In genomic region chrX:14621464-14621863, dm6 we compare ENCODE assay signal across 3 fruit fly cellular contexts.
TF ChIP-seq lines count a peak whose summit lies in the region.

No protein-coding gene starts in this region.

- TF ChIP-seq CTCF in whole organism, embryonic (GFP tag; optimal IDR thresholded peaks at IDR 0.05; lab: Kevin White, UChicago), result no peak

TF ChIP-seq in whole organism, embryonic, 481 proteins besides CTCF, POLR2A, EP300 and RAD21 (continues in another document):
- no peak for TF ChIP-seq tll (GFP tag; optimal IDR thresholded peaks at IDR 0.05; lab: Kevin White, UChicago)
- TF ChIP-seq Atf6 (GFP tag; IDR thresholded peaks at IDR 0.05; lab: Robert Waterston, UW), result no peak
- no peak for TF ChIP-seq MTF-1 (GFP tag; optimal IDR thresholded peaks at IDR 0.05; lab: Kevin White, UChicago; ENCODE audit: borderline replicate concordance)
- TF ChIP-seq NfI (GFP tag; optimal IDR thresholded peaks at IDR 0.05; lab: Kevin White, UChicago), result no peak
- TF ChIP-seq Poxn (GFP tag; IDR thresholded peaks at IDR 0.05; lab: Robert Waterston, UW), result no peak
- no peak for TF ChIP-seq dimm (GFP tag; IDR thresholded peaks at IDR 0.05; lab: Robert Waterston, UW)
- TF ChIP-seq Nf-YC (tag; optimal IDR thresholded peaks at IDR 0.05; lab: Kevin White, UChicago), result no peak
- TF ChIP-seq CrebB (tag; optimal IDR thresholded peaks at IDR 0.05; lab: Kevin White, UChicago), result no peak
- TF ChIP-seq Nf-YB (GFP tag; optimal IDR thresholded peaks at IDR 0.05; lab: Kevin White, UChicago), result no peak
- TF ChIP-seq otp (GFP tag; IDR thresholded peaks at IDR 0.05; lab: Robert Waterston, UW), result 0 out of 3 replicates have a peak, but pooled peaks have one; percentile 18
- peak in 1 of 2 experiments; percentile 31 for TF ChIP-seq bsh (GFP tag; optimal IDR thresholded peaks at IDR 0.05; lab: Kevin White, UChicago)
- TF ChIP-seq ara (GFP tag; IDR thresholded peaks at IDR 0.05; lab: Robert Waterston, UW), result 0 out of 2 replicates have a peak, but pooled peaks have one; percentile 9
- no peak for TF ChIP-seq ro (GFP tag; IDR thresholded peaks at IDR 0.05; lab: Robert Waterston, UW)
- TF ChIP-seq fru (optimal IDR thresholded peaks at IDR 0.05; lab: Kevin White, UChicago), result no peak
- no peak for TF ChIP-seq esg (GFP tag; conservative IDR thresholded peaks at IDR 0.05; lab: Robert Waterston, UW)
- no peak for TF ChIP-seq jigr1 (GFP tag; IDR thresholded peaks at IDR 0.05; lab: Robert Waterston, UW)
- no peak for TF ChIP-seq CG7963 (GFP tag; IDR thresholded peaks at IDR 0.05; lab: Robert Waterston, UW; ENCODE audit: partially characterized antibody)
- no peak for TF ChIP-seq lbe (GFP tag; optimal IDR thresholded peaks at IDR 0.05; lab: Kevin White, UChicago)
- TF ChIP-seq D19A (tag; optimal IDR thresholded peaks at IDR 0.05; lab: Kevin White, UChicago), result no peak
- TF ChIP-seq Dip2 (GFP tag; IDR thresholded peaks at IDR 0.05; lab: Robert Waterston, UW), result no peak
- TF ChIP-seq Hmx (GFP tag; optimal IDR thresholded peaks at IDR 0.05; lab: Kevin White, UChicago), result no peak
- TF ChIP-seq CG15011 (GFP tag; optimal IDR thresholded peaks at IDR 0.05; lab: Kevin White, UChicago), result no peak
- no peak for TF ChIP-seq CG10462 (GFP tag; optimal IDR thresholded peaks at IDR 0.05; lab: Kevin White, UChicago)
- TF ChIP-seq CG10565 (GFP tag; optimal IDR thresholded peaks at IDR 0.05; lab: Kevin White, UChicago), result no peak
- TF ChIP-seq shn (GFP tag; optimal IDR thresholded peaks at IDR 0.05; lab: Kevin White, UChicago), result no peak
- TF ChIP-seq zfh1 (GFP tag; IDR thresholded peaks at IDR 0.05; lab: Robert Waterston, UW), result no peak
- no peak for TF ChIP-seq Lpt (GFP tag; optimal IDR thresholded peaks at IDR 0.05; lab: Kevin White, UChicago)
- TF ChIP-seq CG12299 (tag; optimal IDR thresholded peaks at IDR 0.05; lab: Kevin White, UChicago), result no peak
- no peak for TF ChIP-seq CG9797 (GFP tag; optimal IDR thresholded peaks at IDR 0.05; lab: Kevin White, UChicago)
- no peak for TF ChIP-seq CG10431 (GFP tag; optimal IDR thresholded peaks at IDR 0.05; lab: Kevin White, UChicago)
- no peak for TF ChIP-seq sob (GFP tag; IDR thresholded peaks at IDR 0.05; lab: Robert Waterston, UW)
- peak; percentile 64 for TF ChIP-seq Ets65A (GFP tag; lab: Kevin White, UChicago)

TF ChIP-seq in whole organism, prepupa, 60 proteins besides CTCF, POLR2A, EP300 and RAD21:
- TF ChIP-seq CG32006 (GFP tag; optimal IDR thresholded peaks at IDR 0.05; lab: Kevin White, UChicago), result peak; percentile 23
- TF ChIP-seq Eip78C (GFP tag; lab: Kevin White, UChicago), result peak; percentile 58
- peak; percentile 2 for TF ChIP-seq Hr4 (GFP tag; optimal IDR thresholded peaks at IDR 0.05; lab: Kevin White, UChicago)
- peak; percentile 20; the same call in 1 of the 3 replicates for TF ChIP-seq eg (GFP tag; IDR thresholded peaks at IDR 0.05; lab: Robert Waterston, UW)
- TF ChIP-seq CG3919 (GFP tag; optimal IDR thresholded peaks at IDR 0.05; lab: Kevin White, UChicago), result peak; percentile 9
- peak; percentile 12 for TF ChIP-seq Sox14 (GFP tag; optimal IDR thresholded peaks at IDR 0.05; lab: Kevin White, UChicago)
- no peak for TF ChIP-seq vri (GFP tag; optimal IDR thresholded peaks at IDR 0.05; lab: Kevin White, UChicago)
- no peak for TF ChIP-seq CG6808 (GFP tag; optimal IDR thresholded peaks at IDR 0.05; lab: Kevin White, UChicago)
- TF ChIP-seq pdm3 (GFP tag; optimal IDR thresholded peaks at IDR 0.05; lab: Kevin White, UChicago), result peak; percentile 9
- TF ChIP-seq CG6163 (GFP tag; IDR thresholded peaks at IDR 0.05; lab: Robert Waterston, UW), result 0 out of 3 replicates have a peak, but pooled peaks have one; percentile 11
- TF ChIP-seq CG10669 (GFP tag; optimal IDR thresholded peaks at IDR 0.05; lab: Kevin White, UChicago), result peak; percentile 1
- peak; percentile 37; the same call in 1 of the 3 replicates for TF ChIP-seq CG8119 (GFP tag; IDR thresholded peaks at IDR 0.05; lab: Robert Waterston, UW)
- TF ChIP-seq acj6 (GFP tag; optimal IDR thresholded peaks at IDR 0.05; lab: Kevin White, UChicago), result peak; percentile 4
- TF ChIP-seq dsx (GFP tag; optimal IDR thresholded peaks at IDR 0.05; lab: Kevin White, UChicago; ENCODE audit: poor library complexity, severe bottlenecking), result no peak

TF ChIP-seq in whole organism, pupa, 21 proteins besides CTCF, POLR2A, EP300 and RAD21:
- TF ChIP-seq CG15710 (tag; optimal IDR thresholded peaks at IDR 0.05; lab: Kevin White, UChicago) (no peak), CG17806 (tag; optimal IDR thresholded peaks at IDR 0.05; lab: Kevin White, UChicago) (peak; percentile 0), CG32121 (GFP tag; IDR thresholded peaks at IDR 0.05; lab: Robert Waterston, UW) (no peak), CG8301 (tag; optimal IDR thresholded peaks at IDR 0.05; lab: Kevin White, UChicago) (peak; percentile 14), CG8159 (tag; optimal IDR thresholded peaks at IDR 0.05; lab: Kevin White, UChicago) (peak; percentile 19), Pif1A (GFP tag; optimal IDR thresholded peaks at IDR 0.05; lab: Kevin White, UChicago) (peak; percentile 1), CG14655 (GFP tag; optimal IDR thresholded peaks at IDR 0.05; lab: Kevin White, UChicago) (peak; percentile 29)
TF ChIP-seq in whole organism, pupa: peak in this region for 5.

Comparison
In these comparisons a context has a peak if more than half of its experiments do, and no peak if none do; other contexts are left out.
1. Of the 7 proteins assayed by ChIP-seq in both whole organism, embryonic and whole organism, prepupa: peak only in whole organism, embryonic: Sox102F; only in whole organism, prepupa: none; in both: none; in neither: 6.